Worm (Caenorhabditis elegans): ENCODE measurements around the gene cfz-2.

DNA sequence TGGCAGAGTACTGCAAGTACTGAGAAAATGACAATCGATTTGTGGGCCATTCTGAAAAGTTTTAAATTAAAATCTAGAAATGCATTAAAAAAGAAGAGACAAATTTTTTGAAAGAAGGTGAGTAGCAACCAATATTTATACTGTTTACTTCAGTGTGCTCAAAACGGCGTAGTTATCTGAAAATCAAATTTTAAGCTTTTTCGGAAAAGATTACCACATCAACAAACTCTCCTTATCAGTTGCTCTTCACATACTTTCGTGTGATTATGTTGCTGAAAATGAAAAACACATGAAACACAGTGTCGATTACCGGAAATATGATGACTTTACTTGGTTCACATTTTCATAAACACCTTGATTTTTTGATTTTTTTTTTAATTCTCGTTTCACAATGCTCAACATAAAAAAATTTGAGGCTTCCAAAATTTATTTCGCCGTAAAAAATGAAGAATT, 37.9 kb upstream of the cfz-2 start, which contains the start of gene lys-7:
- TF ChIP-seq egrh-3 (GFP tag; IDR thresholded peaks at IDR 0.05), result no peak
- no peak for TF ChIP-seq madf-8 (GFP tag; conservative IDR thresholded peaks at IDR 0.05)
- no peak for TF ChIP-seq ama-1 (optimal IDR thresholded peaks at IDR 0.05)
- no peak for TF ChIP-seq ama-1 (GFP tag; optimal IDR thresholded peaks at IDR 0.05)
- no peak for TF ChIP-seq akir-1 (GFP tag; optimal IDR thresholded peaks at IDR 0.05)

Measured in whole organism, young adult.